Fruit fly (Drosophila melanogaster) whole organism, embryonic: ENCODE results near the gene PXo.

Experiments
- CG7839 ChIP-seq: fragments of 200-800 bp; sonication (Bioruptor generic); optimal IDR thresholded peaks from 3 replicates; lab custom pipeline; 2018; ENCODE audit warnings: missing biosample characterization, mild to moderate bottlenecking, missing genetic modification characterization, moderate library complexity
- Dad ChIP-seq: fragments of 200-800 bp; sonication (Bioruptor generic); optimal IDR thresholded peaks from 3 replicates; lab custom pipeline; 2016; ENCODE audit warnings: missing biosample characterization, missing genetic modification characterization
- HmgD ChIP-seq: fragments of 200-800 bp; sonication (Bioruptor generic); optimal IDR thresholded peaks from 3 replicates; lab custom pipeline; 2016; ENCODE audit warnings: missing biosample characterization, missing genetic modification characterization
- insv ChIP-seq, 2 experiments: fragments of 200-800 bp; sonication (Bioruptor generic); optimal IDR thresholded peaks; 3 replicates each; lab custom pipeline; 2016 to 2018; ENCODE audit warnings: missing biosample characterization in 2 of 2, missing genetic modification characterization in 2 of 2

DNA sequence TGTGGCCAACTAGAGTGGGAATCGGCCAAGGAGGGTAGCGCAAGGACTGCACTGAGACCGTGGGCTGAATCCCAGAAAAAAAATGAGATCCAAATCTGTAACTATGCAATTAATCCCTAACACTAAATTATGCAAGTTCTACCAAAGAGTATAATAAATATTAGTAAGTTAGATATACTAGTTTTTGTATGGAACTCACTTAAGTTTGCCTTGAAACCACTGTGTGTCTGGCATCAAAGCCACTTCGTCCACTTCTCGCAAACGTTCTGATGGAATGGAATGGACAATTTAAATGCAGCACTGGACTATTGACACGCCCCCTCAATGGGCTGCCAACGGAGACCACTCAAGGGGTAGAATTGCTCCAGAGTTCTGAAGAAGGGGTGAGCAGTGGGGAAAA lies 37.0 kb upstream of the PXo start:
- no peak for TF ChIP-seq insv (GFP tag; optimal IDR thresholded peaks at IDR 0.05; lab: Kevin White, UChicago)
- no peak for TF ChIP-seq Dad (GFP tag; lab: Kevin White, UChicago)
- no peak for TF ChIP-seq HmgD (GFP tag; lab: Kevin White, UChicago)
- no peak for TF ChIP-seq CG7839 (tag; lab: Kevin White, UChicago)
